Fruit fly (Drosophila melanogaster): Measurements from ENCODE around the gene Naa60.

Naa60 gene

DNA sequence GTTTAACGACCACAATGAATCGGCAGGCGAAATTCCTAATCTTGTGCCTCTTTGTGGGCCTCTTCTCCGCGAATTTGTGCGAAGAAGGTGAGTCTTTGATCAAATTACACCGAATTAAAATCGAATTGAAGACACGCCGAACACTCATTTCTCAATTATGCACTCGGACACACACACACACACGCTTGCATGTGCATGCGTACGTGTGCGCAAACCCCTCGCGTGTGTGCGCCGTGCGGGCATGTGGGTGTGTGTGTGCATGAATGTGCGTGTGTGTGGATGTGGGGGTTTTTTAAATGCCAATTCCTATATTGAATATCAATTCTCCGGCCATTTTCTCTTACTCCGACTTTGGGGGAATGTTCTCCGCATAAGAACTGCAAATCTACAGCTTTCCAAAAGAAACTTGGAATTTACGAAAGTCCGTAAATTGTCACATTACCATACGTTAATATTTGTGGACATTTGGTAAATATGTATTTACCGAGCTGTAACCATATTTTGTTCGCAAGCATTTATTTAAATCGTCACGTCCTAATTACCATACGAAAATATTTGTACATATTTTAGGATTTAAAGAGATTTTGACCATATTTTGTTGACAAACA lies 12.1 kb upstream of the Naa60 start (continued):
- no peak for TF ChIP-seq cato (GFP tag; optimal IDR thresholded peaks at IDR 0.05; ENCODE audit: borderline replicate concordance)
- TF ChIP-seq ftz-f1 (GFP tag; optimal IDR thresholded peaks at IDR 0.05) = no peak
- no peak for TF ChIP-seq CG6813 (GFP tag; optimal IDR thresholded peaks at IDR 0.05)
- no peak for TF ChIP-seq CG10321 (GFP tag; IDR thresholded peaks at IDR 0.05)
- TF ChIP-seq bowl (GFP tag; IDR thresholded peaks at IDR 0.05) = no peak
- TF ChIP-seq bab2 (GFP tag; optimal IDR thresholded peaks at IDR 0.05) = no peak
- no peak for TF ChIP-seq NfI (GFP tag; optimal IDR thresholded peaks at IDR 0.05)
- no peak for TF ChIP-seq HmgD (GFP tag; optimal IDR thresholded peaks at IDR 0.05)
- no peak for TF ChIP-seq chm (GFP tag; IDR thresholded peaks at IDR 0.05)
- TF ChIP-seq pfk (GFP tag; optimal IDR thresholded peaks at IDR 0.05) = no peak
- no peak for TF ChIP-seq kah (GFP tag; optimal IDR thresholded peaks at IDR 0.05)
- TF ChIP-seq CG7963 (GFP tag; IDR thresholded peaks at IDR 0.05; ENCODE audit: partially characterized antibody) = no peak
- TF ChIP-seq Gug (GFP tag; IDR thresholded peaks at IDR 0.05) = no peak
- TF ChIP-seq toy (GFP tag; IDR thresholded peaks at IDR 0.05) = no peak
- no peak for TF ChIP-seq HLH54F (GFP tag; optimal IDR thresholded peaks at IDR 0.05)
- TF ChIP-seq CG31365 (tag; optimal IDR thresholded peaks at IDR 0.05) = no peak
- no peak for TF ChIP-seq fd96Cb (tag; optimal IDR thresholded peaks at IDR 0.05)
- no peak for TF ChIP-seq HLHmδ (GFP tag; optimal IDR thresholded peaks at IDR 0.05)
- no peak for TF ChIP-seq CG13894 (tag; optimal IDR thresholded peaks at IDR 0.05)
- TF ChIP-seq CG3726 (GFP tag; IDR thresholded peaks at IDR 0.05) = no peak
- no peak for TF ChIP-seq fd3F (GFP tag; optimal IDR thresholded peaks at IDR 0.05)
- TF ChIP-seq gsb (GFP tag; IDR thresholded peaks at IDR 0.05) = no peak
- TF ChIP-seq zen2 (GFP tag; IDR thresholded peaks at IDR 0.05; ENCODE audit: partially characterized antibody) = no peak
- no peak for TF ChIP-seq Hey (tag; optimal IDR thresholded peaks at IDR 0.05)
- TF ChIP-seq ham (GFP tag; IDR thresholded peaks at IDR 0.05) = no peak
- no peak for TF ChIP-seq CG18476 (GFP tag; optimal IDR thresholded peaks at IDR 0.05)
- TF ChIP-seq CG12219 (GFP tag; optimal IDR thresholded peaks at IDR 0.05) = no peak
- TF ChIP-seq MBD-R2 (GFP tag; IDR thresholded peaks at IDR 0.05) = no peak; the same call in 1 of the 2 replicates
- no peak for TF ChIP-seq CG8924 (tag; optimal IDR thresholded peaks at IDR 0.05)
- TF ChIP-seq usp (GFP tag; optimal IDR thresholded peaks at IDR 0.05) = no peak
- TF ChIP-seq CG12104 (GFP tag; optimal IDR thresholded peaks at IDR 0.05) = no peak
- no peak for TF ChIP-seq Gsc (GFP tag; IDR thresholded peaks at IDR 0.05)

DNA sequence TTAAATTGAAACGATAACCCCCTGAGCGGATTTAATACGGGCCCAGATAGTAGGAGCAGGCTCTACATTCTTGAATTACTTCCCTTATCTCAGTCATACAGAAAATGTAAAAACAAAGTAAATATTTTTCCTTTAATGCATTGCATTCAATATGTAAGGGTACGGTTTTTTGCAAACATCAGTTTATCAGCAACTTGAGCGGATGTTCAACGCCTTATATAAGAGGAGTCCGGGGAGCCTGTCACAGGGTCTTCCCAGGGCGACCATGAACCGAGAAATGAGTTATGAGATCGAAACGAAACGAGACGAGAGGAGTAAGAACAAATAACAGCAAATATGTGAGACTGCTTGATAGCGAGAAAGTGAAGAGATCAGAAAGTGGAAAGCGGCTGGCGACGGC lies 10.1 kb upstream of the Naa60 start:
- TF ChIP-seq Pdp1 (GFP tag; optimal IDR thresholded peaks at IDR 0.05) = peak in 1 of 2 experiments; percentile 40
- peak; percentile 62 for TF ChIP-seq gcm (GFP tag; optimal IDR thresholded peaks at IDR 0.05)
- no peak for TF ChIP-seq fd102C (GFP tag; optimal IDR thresholded peaks at IDR 0.05)

DNA sequence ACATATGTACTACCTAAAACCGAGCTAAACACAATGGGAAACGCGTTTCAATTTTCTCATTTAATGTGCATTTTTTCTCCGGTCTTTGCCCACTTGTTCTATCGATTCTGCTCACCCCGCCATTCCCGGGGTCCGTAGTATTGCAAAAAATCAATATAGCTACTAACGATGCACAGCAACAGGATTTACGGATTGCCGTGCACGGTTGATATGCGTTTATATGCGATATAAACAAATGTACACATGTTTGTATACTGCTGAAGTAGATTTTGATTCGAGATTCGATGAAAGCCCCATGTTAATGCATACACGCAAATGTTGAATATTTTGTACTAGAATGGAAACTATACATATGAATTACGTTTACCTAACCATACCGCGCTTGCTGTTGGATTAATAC lies 9.6 kb upstream of the Naa60 start:
- no peak for TF ChIP-seq NC2α (GFP tag; optimal IDR thresholded peaks at IDR 0.05)
- no peak for TF ChIP-seq Ssrp (tag; optimal IDR thresholded peaks at IDR 0.05)
- no peak for TF ChIP-seq crol (GFP tag; IDR thresholded peaks at IDR 0.05)
- no peak for TF ChIP-seq tio (GFP tag; optimal IDR thresholded peaks at IDR 0.05)
- TF ChIP-seq CG6854 (GFP tag; optimal IDR thresholded peaks at IDR 0.05) = no peak
- TF ChIP-seq onecut (GFP tag; IDR thresholded peaks at IDR 0.05) = peak; percentile 52
- no peak for TF ChIP-seq CG1233 (GFP tag; optimal IDR thresholded peaks at IDR 0.05)
